Fruit fly (Drosophila melanogaster): ENCODE results near the gene Snmp1.

The Snmp1 gene

dm6 chr3R:21198073-21198472 is 30.1 kb upstream of the Snmp1 start (continued):
- TF ChIP-seq zen2 (GFP tag; IDR thresholded peaks at IDR 0.05; ENCODE audit: partially characterized antibody) = no peak
- no peak for TF ChIP-seq Dp (GFP tag; optimal IDR thresholded peaks at IDR 0.05)
- no peak for TF ChIP-seq CG6765 (GFP tag; optimal IDR thresholded peaks at IDR 0.05)
- peak; percentile 13 for TF ChIP-seq CG6813 (GFP tag; optimal IDR thresholded peaks at IDR 0.05)
- 0 out of 2 replicates have a peak, but pooled peaks have one; percentile 18 for TF ChIP-seq peb (GFP tag; IDR thresholded peaks at IDR 0.05)
- no peak for TF ChIP-seq gcm2 (GFP tag; optimal IDR thresholded peaks at IDR 0.05)
- TF ChIP-seq Stat92E (GFP tag; optimal IDR thresholded peaks at IDR 0.05) = no peak
- peak; percentile 100 for TF ChIP-seq sug (tag; optimal IDR thresholded peaks at IDR 0.05)
- TF ChIP-seq CG9876 (GFP tag; optimal IDR thresholded peaks at IDR 0.05) = no peak
- peak; percentile 74 for TF ChIP-seq lab (GFP tag; optimal IDR thresholded peaks at IDR 0.05)
- TF ChIP-seq Trl (optimal IDR thresholded peaks at IDR 0.05) = no peak
- TF ChIP-seq Trl (GFP tag; optimal IDR thresholded peaks at IDR 0.05) = no peak
- peak; percentile 32 for TF ChIP-seq Fer1 (GFP tag; optimal IDR thresholded peaks at IDR 0.05)
- TF ChIP-seq HmgZ (tag; optimal IDR thresholded peaks at IDR 0.05) = peak; percentile 15
- no peak for TF ChIP-seq CG11398 (GFP tag; optimal IDR thresholded peaks at IDR 0.05)
- TF ChIP-seq CG13775 (GFP tag; optimal IDR thresholded peaks at IDR 0.05) = no peak
- peak; percentile 53 for TF ChIP-seq GATAe (GFP tag; conservative IDR thresholded peaks at IDR 0.05)
- TF ChIP-seq sd (tag; optimal IDR thresholded peaks at IDR 0.05) = peak; percentile 83
- TF ChIP-seq CG16779 (GFP tag; IDR thresholded peaks at IDR 0.05) = no peak
- no peak for TF ChIP-seq CG8290 (GFP tag; optimal IDR thresholded peaks at IDR 0.05)
- peak in 1 of 2 experiments; percentile 5 for TF ChIP-seq CG8290 (tag; optimal IDR thresholded peaks at IDR 0.05)
- peak; percentile 63; the same call in 1 of the 2 replicates for TF ChIP-seq rib (GFP tag; IDR thresholded peaks at IDR 0.05)
- no peak for TF ChIP-seq chn (GFP tag; optimal IDR thresholded peaks at IDR 0.05)

- TF ChIP-seq HmgZ (tag; optimal IDR thresholded peaks at IDR 0.05) (no peak), slbo (GFP tag; IDR thresholded peaks at IDR 0.05) (no peak), Med (GFP tag) (peak; percentile 18)
These were observed 29.6 kb upstream of the Snmp1 start for dm6 chr3R:21197566-21197965.

- peak; percentile 14 for TF ChIP-seq Xbp1 (GFP tag; optimal IDR thresholded peaks at IDR 0.05)
- TF ChIP-seq phol (tag; optimal IDR thresholded peaks at IDR 0.05) = peak; percentile 34
- no peak for TF ChIP-seq CG9876 (GFP tag; optimal IDR thresholded peaks at IDR 0.05)
- no peak for TF ChIP-seq yki (optimal IDR thresholded peaks at IDR 0.05)
- TF ChIP-seq eyg (GFP tag; optimal IDR thresholded peaks at IDR 0.05) = no peak
- no peak for TF ChIP-seq CG13894 (tag; optimal IDR thresholded peaks at IDR 0.05)
- no peak for TF ChIP-seq CG6272 (GFP tag; IDR thresholded peaks at IDR 0.05)
- no peak for TF ChIP-seq CG15073 (GFP tag; optimal IDR thresholded peaks at IDR 0.05)
- TF ChIP-seq H15 (GFP tag; IDR thresholded peaks at IDR 0.05) = 0 out of 3 replicates have a peak, but pooled peaks have one; percentile 12
- no peak for TF ChIP-seq pzg (GFP tag; optimal IDR thresholded peaks at IDR 0.05)
- no peak for TF ChIP-seq kay (GFP tag; optimal IDR thresholded peaks at IDR 0.05)
- no peak for TF ChIP-seq CG1832 (GFP tag; optimal IDR thresholded peaks at IDR 0.05)
- TF ChIP-seq Tbp (GFP tag; optimal IDR thresholded peaks at IDR 0.05) = no peak
- TF ChIP-seq CG2712 (tag; optimal IDR thresholded peaks at IDR 0.05) = peak; percentile 35
- TF ChIP-seq fu2 (GFP tag; optimal IDR thresholded peaks at IDR 0.05) = no peak
- no peak for TF ChIP-seq TFAM (GFP tag; optimal IDR thresholded peaks at IDR 0.05)
- 0 out of 2 replicates have a peak, but pooled peaks have one; percentile 36 for TF ChIP-seq vvl (GFP tag; IDR thresholded peaks at IDR 0.05)
- TF ChIP-seq ro (GFP tag; IDR thresholded peaks at IDR 0.05) = no peak
- TF ChIP-seq jing (GFP tag; optimal IDR thresholded peaks at IDR 0.05) = no peak
- TF ChIP-seq CG10654 (GFP tag; optimal IDR thresholded peaks at IDR 0.05) = no peak
- no peak for TF ChIP-seq MBD-R2 (GFP tag; IDR thresholded peaks at IDR 0.05)
- no peak for TF ChIP-seq maf-S (GFP tag; optimal IDR thresholded peaks at IDR 0.05)
- TF ChIP-seq CG11093 (GFP tag; IDR thresholded peaks at IDR 0.05) = no peak
- no peak for TF ChIP-seq CG13296 (GFP tag; optimal IDR thresholded peaks at IDR 0.05)
- 0 out of 2 replicates have a peak, but pooled peaks have one; percentile 18 for TF ChIP-seq sisA (GFP tag; IDR thresholded peaks at IDR 0.05)
These were observed 27.4 kb upstream of the Snmp1 start for dm6 chr3R:21195210-21195967.
